Fruit fly (Drosophila melanogaster) whole organism, prepupa: Measurements from ENCODE around the gene CG42714.

Source experiments
- CG11902 ChIP-seq: fragments of 200-800 bp; sonication (Bioruptor generic); optimal IDR thresholded peaks from 3 replicates; lab custom pipeline; 2016; ENCODE audit warnings: missing biosample characterization, missing genetic modification characterization
- CG16779 ChIP-seq: fragments of 200-800 bp; sonication (Bioruptor generic); optimal IDR thresholded peaks from 3 replicates; lab custom pipeline; 2017; ENCODE audit warnings: missing biosample characterization, mild to moderate bottlenecking, missing genetic modification characterization
- CG6163 ChIP-seq: fragments of 200-800 bp; sonication (Bioruptor generic); IDR thresholded peaks from 3 replicates; pipeline ENCODE4 v1.3.6; 2022; ENCODE audit warnings: missing biosample characterization, missing genetic modification characterization
- CG6808 ChIP-seq: fragments of 200-800 bp; sonication (Bioruptor generic); optimal IDR thresholded peaks from 3 replicates; lab custom pipeline; 2017; ENCODE audit warnings: missing biosample characterization, missing genetic modification characterization, mild to moderate bottlenecking, moderate library complexity, missing genetic modification reagents
- Ets21C ChIP-seq: fragments of 200-800 bp; sonication (Bioruptor generic); optimal IDR thresholded peaks from 3 replicates; lab custom pipeline; 2016; ENCODE audit warnings: missing biosample characterization, missing genetic modification characterization
- Gug ChIP-seq: fragments of 200-800 bp; sonication (Bioruptor generic); IDR thresholded peaks from 2 replicates; pipeline ENCODE4 v1.3.6; 2022; ENCODE audit warnings: missing biosample characterization, missing genetic modification characterization
- Sox102F ChIP-seq: fragments of 200-800 bp; sonication (Bioruptor generic); optimal IDR thresholded peaks from 2 replicates; lab custom pipeline; 2016; ENCODE audit warnings: missing biosample characterization, mild to moderate bottlenecking, missing genetic modification characterization
- salr ChIP-seq, 2 experiments: fragments of 200-800 bp; sonication (Bioruptor generic); optimal IDR thresholded peaks; 3 replicates each; lab custom pipeline; 2016 to 2018; ENCODE audit warnings: missing biosample characterization in 2 of 2, missing genetic modification characterization in 2 of 2, mild to moderate bottlenecking in 1 of 2

dm6 chr3L:6267509-6267908 is 33.7 kb upstream of the CG42714 start:
- no peak for TF ChIP-seq CG11902 (GFP tag; lab: Kevin White, UChicago)
- no peak for TF ChIP-seq salr (GFP tag; optimal IDR thresholded peaks at IDR 0.05; lab: Kevin White, UChicago)
- no peak for TF ChIP-seq Gug (GFP tag; lab: Robert Waterston, UW)
- TF ChIP-seq CG6808 (GFP tag; lab: Kevin White, UChicago), result no peak
- no peak for TF ChIP-seq CG16779
- TF ChIP-seq Sox102F, result no peak
- no peak for TF ChIP-seq Ets21C (GFP tag; lab: Kevin White, UChicago)
- no peak for TF ChIP-seq CG6163 (GFP tag; lab: Robert Waterston, UW)
